Worm (Caenorhabditis elegans) whole organism, mixed stage, embryonic: Measurements from ENCODE around the gene ZK930.7.

ENCODE experiments used
- elt-1 ChIP-seq: sonication (generic microtip); optimal IDR thresholded peaks from 2 replicates; lab custom pipeline; 2017; ENCODE audit warnings: missing genetic modification characterization, mild to moderate bottlenecking, missing compliant biosample characterization, antibody characterized with exemption, moderate library complexity, borderline replicate concordance; ENCODE audit not compliant: insufficient read depth
- elt-3 ChIP-seq: fragments of 150-350 bp; optimal IDR thresholded peaks from 2 replicates; lab custom pipeline; 2014; ENCODE audit warnings: missing biosample characterization, missing genetic modification characterization
- mls-2 ChIP-seq: sonication (generic microtip); optimal IDR thresholded peaks from 2 replicates; lab custom pipeline; 2016; ENCODE audit warnings: mild to moderate bottlenecking, missing genetic modification characterization, moderate library complexity, missing compliant biosample characterization
- pha-4 ChIP-seq: fragments of 150-350 bp; optimal IDR thresholded peaks from 2 replicates; lab custom pipeline; 2018; ENCODE audit warnings: missing biosample characterization, missing genetic modification reagents, missing genetic modification characterization
- snpc-4 ChIP-seq: fragments of 150-350 bp; optimal IDR thresholded peaks from 2 replicates; lab custom pipeline; 2014; ENCODE audit warnings: missing biosample characterization, missing genetic modification characterization
- unc-39 ChIP-seq: fragments of 150-350 bp; optimal IDR thresholded peaks from 2 replicates; lab custom pipeline; 2014; ENCODE audit warnings: missing biosample characterization, missing genetic modification characterization
- zip-8 ChIP-seq: fragments of 150-350 bp; optimal IDR thresholded peaks from 2 replicates; lab custom pipeline; 2014; ENCODE audit warnings: missing biosample characterization, missing genetic modification characterization

- TF ChIP-seq elt-1 (tag; lab: Kevin White, UChicago) (no peak), snpc-4 (tag; lab: Kevin White, UChicago) (no peak), zip-8 (tag; lab: Kevin White, UChicago) (no peak), pha-4 (tag; lab: Kevin White, UChicago) (no peak), unc-39 (tag; lab: Kevin White, UChicago) (no peak), elt-3 (tag; lab: Kevin White, UChicago) (no peak), mls-2 (no peak)
Measured at ce11 chrII:11922757-11923538, 8.5 kb downstream of the ZK930.7 start.
